Fruit fly (Drosophila melanogaster) whole organism, wandering third instar larva: Measurements from ENCODE around the gene pr.

Experiments used
- Abd-B ChIP-seq: fragments of >200 bp; optimal IDR thresholded peaks from 2 replicates; lab custom pipeline; 2017; ENCODE audit warnings: missing biosample characterization, missing genetic modification characterization
- CG32264 ChIP-seq: fragments of 200-800 bp; sonication (Bioruptor generic); optimal IDR thresholded peaks from 2 replicates; lab custom pipeline; 2016; ENCODE audit warnings: missing biosample characterization, missing genetic modification characterization
- CG9705 ChIP-seq: fragments of 200-800 bp; sonication (Bioruptor generic); optimal IDR thresholded peaks from 2 replicates; lab custom pipeline; 2018; ENCODE audit warnings: missing biosample characterization, mild to moderate bottlenecking, missing genetic modification characterization
- CrebA ChIP-seq: fragments of 200-800 bp; sonication (Bioruptor generic); optimal IDR thresholded peaks from 2 replicates; lab custom pipeline; 2016; ENCODE audit warnings: missing biosample characterization, mild to moderate bottlenecking, missing genetic modification characterization, borderline replicate concordance
- Dfd ChIP-seq: fragments of >200 bp; optimal IDR thresholded peaks from 2 replicates; lab custom pipeline; 2017; ENCODE audit warnings: missing biosample characterization, missing genetic modification characterization
- Dif ChIP-seq: fragments of 200-275, 200-300 bp; sonication (Bioruptor generic); optimal IDR thresholded peaks from 2 replicates; lab custom pipeline; 2018; ENCODE audit warnings: missing biosample characterization, missing genetic modification characterization; ENCODE audit not compliant: partially characterized antibody
- GATAd ChIP-seq: sonication (Bioruptor generic); optimal IDR thresholded peaks from 2 replicates; lab custom pipeline; 2016; ENCODE audit warnings: missing biosample characterization, missing genetic modification characterization
- HLH106 ChIP-seq: fragments of 200-800 bp; optimal IDR thresholded peaks from 3 replicates; lab custom pipeline; 2019; ENCODE audit warnings: missing biosample characterization, mild to moderate bottlenecking, missing genetic modification characterization, moderate library complexity
- Hnf4 ChIP-seq: fragments of 200-800 bp; sonication (Bioruptor generic); optimal IDR thresholded peaks from 2 replicates; lab custom pipeline; 2016; ENCODE audit warnings: missing biosample characterization, mild to moderate bottlenecking, missing genetic modification characterization
- Hr78 ChIP-seq: fragments of >200 bp; optimal IDR thresholded peaks from 2 replicates; lab custom pipeline; 2017; ENCODE audit warnings: missing biosample characterization, missing genetic modification characterization
- Hr83 ChIP-seq: fragments of 200-300 bp; sonication (Bioruptor generic); optimal IDR thresholded peaks from 2 replicates; lab custom pipeline; 2016; ENCODE audit warnings: missing biosample characterization, mild to moderate bottlenecking, missing genetic modification characterization, moderate library complexity; ENCODE audit not compliant: poor library complexity, severe bottlenecking
- Jra ChIP-seq: sonication (Bioruptor generic); optimal IDR thresholded peaks from 2 replicates; lab custom pipeline; 2016; ENCODE audit warnings: missing biosample characterization, missing genetic modification characterization
- Mio ChIP-seq: sonication (Bioruptor generic); optimal IDR thresholded peaks from 2 replicates; lab custom pipeline; 2016; ENCODE audit warnings: missing biosample characterization, missing genetic modification characterization
- Myc ChIP-seq: fragments of >200 bp; optimal IDR thresholded peaks from 2 replicates; lab custom pipeline; 2017
- N ChIP-seq: fragments of >200 bp; optimal IDR thresholded peaks from 2 replicates; lab custom pipeline; 2018; ENCODE audit warnings: missing biosample characterization, missing external identifiers, missing genetic modification characterization
- OdsH ChIP-seq: fragments of 200-800 bp; sonication (Bioruptor generic); optimal IDR thresholded peaks from 2 replicates; lab custom pipeline; 2016; ENCODE audit warnings: missing biosample characterization, mild to moderate bottlenecking, missing genetic modification characterization
- Rel ChIP-seq, 2 experiments: fragments of 200-800 bp; sonication (Bioruptor generic) in 1 of 2; optimal IDR thresholded peaks; 2 replicates in 1 of 2; 3 replicates in 1 of 2; lab custom pipeline; 2016 to 2019; ENCODE audit warnings: mild to moderate bottlenecking in 2 of 2, missing biosample characterization in 2 of 2, missing genetic modification characterization in 2 of 2, moderate library complexity in 1 of 2
- Sp1 ChIP-seq: fragments of 200-800 bp; sonication (Bioruptor generic); optimal IDR thresholded peaks from 3 replicates; lab custom pipeline; 2019; ENCODE audit warnings: missing biosample characterization, mild to moderate bottlenecking, missing genetic modification characterization, moderate library complexity
- Vsx2 ChIP-seq: fragments of 200-300, 225-300 bp; sonication (Bioruptor generic); optimal IDR thresholded peaks from 2 replicates; lab custom pipeline; 2018; ENCODE audit warnings: missing biosample characterization, missing genetic modification characterization; ENCODE audit not compliant: partially characterized antibody
- br ChIP-seq: fragments of 200-800 bp; sonication (Bioruptor generic); optimal IDR thresholded peaks from 2 replicates; lab custom pipeline; 2016; ENCODE audit warnings: missing biosample characterization, missing genetic modification characterization
- brk ChIP-seq: fragments of 200-800 bp; sonication (Bioruptor generic); optimal IDR thresholded peaks from 2 replicates; lab custom pipeline; 2016; ENCODE audit warnings: missing biosample characterization, mild to moderate bottlenecking, missing genetic modification characterization
- dl ChIP-seq, 2 experiments: fragments of 175-275, 200-275 bp in 1 of 2; fragments of 200-275 bp in 1 of 2; sonication (Bioruptor generic); optimal IDR thresholded peaks; lab custom pipeline; 2018; ENCODE audit warnings: mild to moderate bottlenecking in 2 of 2, missing biosample characterization in 2 of 2, missing genetic modification characterization in 2 of 2, moderate library complexity in 2 of 2; ENCODE audit not compliant: partially characterized antibody in 2 of 2, insufficient read depth in 1 of 2
- dmrt93B ChIP-seq: fragments of 200-800 bp; sonication (Bioruptor generic); optimal IDR thresholded peaks from 2 replicates; lab custom pipeline; 2018; ENCODE audit warnings: missing biosample characterization, mild to moderate bottlenecking, missing genetic modification characterization
- dsf ChIP-seq: sonication (Bioruptor generic); optimal IDR thresholded peaks from 2 replicates; lab custom pipeline; 2016; ENCODE audit warnings: missing biosample characterization, missing genetic modification characterization, borderline replicate concordance
- ey ChIP-seq: fragments of 200-800 bp; sonication (Bioruptor generic); optimal IDR thresholded peaks from 2 replicates; lab custom pipeline; 2016; ENCODE audit warnings: missing biosample characterization, missing genetic modification characterization
- foxo ChIP-seq, 2 experiments: fragments of 200-800 bp; sonication (Bioruptor generic); optimal IDR thresholded peaks; 2 replicates in 1 of 2; 3 replicates in 1 of 2; lab custom pipeline; 2016 to 2017; ENCODE audit warnings: missing biosample characterization in 2 of 2, missing genetic modification characterization in 2 of 2
- fru ChIP-seq: fragments of 200-800 bp; sonication (Bioruptor generic); optimal IDR thresholded peaks from 3 replicates; lab custom pipeline; 2016; ENCODE audit warnings: missing biosample characterization, mild to moderate bottlenecking, missing genetic modification characterization
- h ChIP-seq: fragments of 200-800 bp; sonication (Bioruptor generic); optimal IDR thresholded peaks from 3 replicates; lab custom pipeline; 2016; ENCODE audit warnings: missing biosample characterization, mild to moderate bottlenecking, missing genetic modification characterization
- jim ChIP-seq: fragments of 175-275, 200-325 bp; sonication (Bioruptor generic); optimal IDR thresholded peaks from 2 replicates; lab custom pipeline; 2016; ENCODE audit warnings: missing biosample characterization, mild to moderate bottlenecking, missing genetic modification characterization
- lola ChIP-seq: fragments of >200 bp; optimal IDR thresholded peaks from 2 replicates; lab custom pipeline; 2017; ENCODE audit warnings: missing biosample characterization, missing genetic modification characterization
- pan ChIP-seq: fragments of >200 bp; optimal IDR thresholded peaks from 2 replicates; lab custom pipeline; 2017
- psq ChIP-seq: fragments of 200-800 bp; sonication (Bioruptor generic); optimal IDR thresholded peaks from 3 replicates; lab custom pipeline; 2017; ENCODE audit warnings: missing biosample characterization, mild to moderate bottlenecking, missing genetic modification characterization, moderate library complexity
- rgr ChIP-seq: fragments of 200-800 bp; sonication (Bioruptor generic); optimal IDR thresholded peaks from 3 replicates; lab custom pipeline; 2016; ENCODE audit warnings: missing biosample characterization, mild to moderate bottlenecking, missing genetic modification characterization
- sage ChIP-seq: fragments of 200-800 bp; sonication (Bioruptor generic); optimal IDR thresholded peaks from 2 replicates; lab custom pipeline; 2016; ENCODE audit warnings: missing biosample characterization, mild to moderate bottlenecking, missing genetic modification characterization
- sv ChIP-seq: fragments of 200-800 bp; sonication (Bioruptor generic); optimal IDR thresholded peaks from 3 replicates; lab custom pipeline; 2016; ENCODE audit warnings: missing biosample characterization, missing genetic modification characterization
- tai ChIP-seq: sonication (Bioruptor generic); optimal IDR thresholded peaks from 2 replicates; lab custom pipeline; 2016; ENCODE audit warnings: missing biosample characterization, missing genetic modification characterization
- usp ChIP-seq: fragments of >200 bp; optimal IDR thresholded peaks from 2 replicates; lab custom pipeline; 2017; ENCODE audit warnings: missing biosample characterization, missing genetic modification characterization
- woc ChIP-seq: sonication (Bioruptor generic); optimal IDR thresholded peaks from 2 replicates; lab custom pipeline; 2016; ENCODE audit warnings: missing biosample characterization, mild to moderate bottlenecking, missing genetic modification characterization

The pr gene

DNA sequence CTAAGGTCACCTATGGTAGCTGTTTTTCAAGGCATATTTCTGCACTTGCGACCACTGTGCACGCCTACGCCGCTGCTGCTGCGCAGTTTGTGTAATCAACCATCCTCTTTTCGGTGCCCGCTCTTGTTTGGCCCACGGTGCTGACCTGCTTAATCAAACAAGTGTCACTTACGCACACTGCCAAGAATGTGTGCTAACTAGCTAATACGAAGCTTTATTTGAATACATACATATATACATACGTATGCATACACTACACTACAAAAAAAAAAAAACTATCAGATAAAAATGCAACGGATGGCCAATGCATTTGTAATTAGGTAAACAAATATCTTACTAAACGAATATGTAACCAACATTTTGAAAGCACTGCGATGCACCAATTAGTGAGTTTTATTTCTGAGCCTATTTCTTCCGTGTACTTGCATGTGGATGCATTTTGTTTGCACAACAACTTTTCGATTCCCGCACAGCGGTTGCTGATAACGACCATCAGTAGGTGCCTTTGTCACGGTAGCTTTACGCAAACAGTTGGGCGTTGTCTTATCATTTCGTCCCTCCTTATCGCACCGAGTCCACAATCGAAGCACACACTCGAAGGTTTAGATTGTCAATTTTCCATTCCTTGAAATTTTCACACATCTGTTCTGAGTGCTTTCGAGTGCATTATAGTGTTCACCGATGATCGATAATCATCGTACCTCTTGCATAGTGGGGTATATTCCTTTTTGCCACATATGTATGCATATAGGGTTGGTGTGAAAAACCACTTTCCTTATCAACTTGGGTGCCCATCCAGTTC lies 11.2 kb upstream of the pr start:
- TF ChIP-seq brk (peak; percentile 94), rgr (GFP tag; lab: Kevin White, UChicago) (peak; percentile 93), br (GFP tag; lab: Kevin White, UChicago) (peak; percentile 94), N (GFP tag; lab: Kevin White, UChicago) (no peak), dl (GFP tag; optimal IDR thresholded peaks at IDR 0.05; lab: Kevin White, UChicago; ENCODE audit: insufficient read depth in 1 of 2, partially characterized antibody in 2 of 2) (no peak), sv (GFP tag; lab: Kevin White, UChicago) (peak; percentile 87), Vsx2 (GFP tag; lab: Kevin White, UChicago) (no peak), ey (GFP tag; lab: Kevin White, UChicago) (peak; percentile 96), CG9705 (no peak), Sp1 (GFP tag; lab: Kevin White, UChicago) (peak; percentile 92), jim (no peak), tai (GFP tag; lab: Kevin White, UChicago) (no peak), CrebA (no peak), sage (GFP tag; lab: Kevin White, UChicago) (peak; percentile 33), dmrt93B (GFP tag; lab: Kevin White, UChicago) (peak; percentile 81), usp (no peak), pan (lab: Kevin White, UChicago) (no peak), psq (GFP tag; lab: Kevin White, UChicago) (peak; percentile 88), GATAd (GFP tag; lab: Kevin White, UChicago) (no peak), fru (peak; percentile 96), Rel (GFP tag; optimal IDR thresholded peaks at IDR 0.05; lab: Kevin White, UChicago) (peak; percentile 50), Rel (tag; optimal IDR thresholded peaks at IDR 0.05; lab: Kevin White, UChicago) (peak; percentile 48), h (GFP tag; lab: Kevin White, UChicago) (peak; percentile 94), Hr83 (GFP tag; lab: Kevin White, UChicago) (peak; percentile 48), dsf (GFP tag; lab: Kevin White, UChicago) (peak; percentile 51), Hr78 (no peak), Mio (GFP tag; lab: Kevin White, UChicago) (peak; percentile 69), Dfd (GFP tag; lab: Kevin White, UChicago) (peak; percentile 32), OdsH (GFP tag; lab: Kevin White, UChicago) (peak; percentile 93), CG32264 (GFP tag; lab: Kevin White, UChicago) (peak; percentile 78), HLH106 (tag; lab: Kevin White, UChicago) (peak; percentile 80), Jra (GFP tag; lab: Kevin White, UChicago) (peak; percentile 80), lola (GFP tag; lab: Kevin White, UChicago) (no peak), woc (peak; percentile 63), foxo (GFP tag; optimal IDR thresholded peaks at IDR 0.05; lab: Kevin White, UChicago) (peak; percentile 68 to 95), Myc (lab: Kevin White, UChicago) (no peak), Hnf4 (GFP tag; lab: Kevin White, UChicago) (peak; percentile 92), Dif (GFP tag; lab: Kevin White, UChicago) (peak; percentile 49)

DNA sequence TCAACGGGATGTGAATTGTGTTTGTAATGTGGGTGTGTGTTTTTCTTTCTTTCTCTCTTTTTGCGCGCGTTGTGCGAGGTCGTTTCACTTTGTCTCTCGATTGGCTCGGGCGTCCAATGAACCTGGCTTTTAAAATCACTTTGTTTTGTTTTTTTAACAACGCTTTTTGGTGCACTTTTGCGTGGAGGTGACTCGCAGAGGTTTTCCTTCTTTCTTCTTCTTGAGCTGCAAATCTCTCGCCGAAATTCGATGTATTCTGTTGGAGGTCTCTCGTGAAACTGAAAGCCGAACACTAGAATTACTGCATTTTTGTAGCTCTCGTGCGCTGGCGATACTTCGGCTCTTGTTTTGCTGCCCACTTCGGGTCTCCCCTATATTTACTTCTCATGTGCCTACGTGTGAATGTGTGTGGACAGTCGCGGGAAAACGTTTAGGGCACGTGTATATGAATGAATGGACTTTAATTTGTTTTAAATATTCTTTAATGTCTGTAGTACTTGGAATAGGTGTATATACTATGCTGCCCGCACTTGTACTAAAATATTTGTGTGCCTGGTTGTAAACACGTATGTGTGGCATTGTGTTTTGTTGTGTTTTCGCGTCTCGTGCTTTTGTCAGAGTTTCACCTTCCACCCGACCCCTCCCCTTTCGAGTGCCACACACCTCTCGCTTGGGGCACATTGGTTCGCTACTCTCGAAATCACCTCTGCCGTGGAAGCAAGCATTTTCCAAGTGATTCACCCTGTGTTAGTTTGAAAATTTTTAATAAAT lies 9.7 kb upstream of the pr start, which contains the start of gene fok:
Gene fok, minus strand, starts transcription at position 286 of the 771 bp plus-strand sequence.
- TF ChIP-seq dl (GFP tag; optimal IDR thresholded peaks at IDR 0.05; lab: Kevin White, UChicago; ENCODE audit: insufficient read depth in 1 of 2, partially characterized antibody in 2 of 2) (peak; percentile 19 to 48), CG32264 (GFP tag; lab: Kevin White, UChicago) (peak; percentile 92), Mio (GFP tag; lab: Kevin White, UChicago) (peak; percentile 87), Vsx2 (GFP tag; lab: Kevin White, UChicago) (no peak), foxo (GFP tag; optimal IDR thresholded peaks at IDR 0.05; lab: Kevin White, UChicago) (peak; percentile 94 to 99), pan (lab: Kevin White, UChicago) (no peak), dsf (GFP tag; lab: Kevin White, UChicago) (peak; percentile 78), sage (GFP tag; lab: Kevin White, UChicago) (peak; percentile 97), Sp1 (GFP tag; lab: Kevin White, UChicago) (peak; percentile 98), dmrt93B (GFP tag; lab: Kevin White, UChicago) (peak; percentile 97), h (GFP tag; lab: Kevin White, UChicago) (peak; percentile 99), Dfd (GFP tag; lab: Kevin White, UChicago) (peak; percentile 67), Hr83 (GFP tag; lab: Kevin White, UChicago) (peak; percentile 76), Hnf4 (GFP tag; lab: Kevin White, UChicago) (peak; percentile 97), ey (GFP tag; lab: Kevin White, UChicago) (peak; percentile 99), rgr (GFP tag; lab: Kevin White, UChicago) (peak; percentile 98), woc (peak; percentile 99), Myc (lab: Kevin White, UChicago) (no peak), N (GFP tag; lab: Kevin White, UChicago) (no peak), Dif (GFP tag; lab: Kevin White, UChicago) (peak; percentile 27), tai (GFP tag; lab: Kevin White, UChicago) (peak; percentile 90), Abd-B (no peak), lola (GFP tag; lab: Kevin White, UChicago) (no peak), HLH106 (tag; lab: Kevin White, UChicago) (peak; percentile 98), Jra (GFP tag; lab: Kevin White, UChicago) (peak; percentile 86), psq (GFP tag; lab: Kevin White, UChicago) (peak; percentile 96), Rel (GFP tag; optimal IDR thresholded peaks at IDR 0.05; lab: Kevin White, UChicago) (peak; percentile 96), Rel (tag; optimal IDR thresholded peaks at IDR 0.05; lab: Kevin White, UChicago) (peak; percentile 99), brk (peak; percentile 89), OdsH (GFP tag; lab: Kevin White, UChicago) (peak; percentile 99), br (GFP tag; lab: Kevin White, UChicago) (peak; percentile 99), CG9705 (peak; percentile 98), fru (peak; percentile 99), Hr78 (no peak), GATAd (GFP tag; lab: Kevin White, UChicago) (peak; percentile 56)
